Worm (Caenorhabditis elegans) whole organism, L1 larva: ENCODE measurements around the gene Y39E4B.10.

Experiments used
- aly-2 ChIP-seq: fragments of 150-350 bp; optimal IDR thresholded peaks from 2 replicates; lab custom pipeline; 2014; ENCODE audit warnings: missing biosample characterization, missing genetic modification characterization
- ama-1 ChIP-seq: fragments of 150-350 bp; optimal IDR thresholded peaks from 2 replicates; lab custom pipeline; 2014
- jun-1 ChIP-seq: fragments of 150-350 bp; optimal IDR thresholded peaks from 2 replicates; lab custom pipeline; 2014; ENCODE audit warnings: missing biosample characterization, missing genetic modification reagents, missing genetic modification characterization
- nhr-76 ChIP-seq: sonication (generic microtip); optimal IDR thresholded peaks from 2 replicates; lab custom pipeline; 2017; ENCODE audit warnings: missing biosample characterization, missing genetic modification characterization
- rnt-1 ChIP-seq: sonication (generic microtip); optimal IDR thresholded peaks from 2 replicates; lab custom pipeline; 2016; ENCODE audit warnings: mild to moderate bottlenecking, missing genetic modification characterization, moderate library complexity, missing compliant biosample characterization
- unc-62 ChIP-seq: fragments of 150-350 bp; optimal IDR thresholded peaks from 2 replicates; lab custom pipeline; 2014; ENCODE audit warnings: missing biosample characterization, missing genetic modification reagents, missing genetic modification characterization

- TF ChIP-seq aly-2 (tag; lab: Kevin White, UChicago): no peak
- no peak for TF ChIP-seq jun-1 (tag; lab: Kevin White, UChicago)
- no peak for TF ChIP-seq ama-1
- no peak for TF ChIP-seq rnt-1 (tag; lab: Kevin White, UChicago)
- no peak for TF ChIP-seq nhr-76
- no peak for TF ChIP-seq unc-62 (GFP tag; lab: Kevin White, UChicago)
These were observed 51.6 kb downstream of the Y39E4B.10 start for ce11 chrIII:13101070-13101469.
